Fruit fly (Drosophila melanogaster) whole organism, wandering third instar larva: ENCODE data around the gene Ir68a.

Experiments
- CrebA ChIP-seq: fragments of 200-800 bp; sonication (Bioruptor generic); optimal IDR thresholded peaks from 2 replicates; lab custom pipeline; 2016; ENCODE audit warnings: missing biosample characterization, mild to moderate bottlenecking, missing genetic modification characterization, borderline replicate concordance
- HLH106 ChIP-seq: fragments of 200-800 bp; optimal IDR thresholded peaks from 3 replicates; lab custom pipeline; 2019; ENCODE audit warnings: missing biosample characterization, mild to moderate bottlenecking, missing genetic modification characterization, moderate library complexity
- Myc ChIP-seq: fragments of >200 bp; optimal IDR thresholded peaks from 2 replicates; lab custom pipeline; 2017
- OdsH ChIP-seq: fragments of 200-800 bp; sonication (Bioruptor generic); optimal IDR thresholded peaks from 2 replicates; lab custom pipeline; 2016; ENCODE audit warnings: missing biosample characterization, mild to moderate bottlenecking, missing genetic modification characterization
- Vsx2 ChIP-seq: fragments of 200-300, 225-300 bp; sonication (Bioruptor generic); optimal IDR thresholded peaks from 2 replicates; lab custom pipeline; 2018; ENCODE audit warnings: missing biosample characterization, missing genetic modification characterization; ENCODE audit not compliant: partially characterized antibody
- foxo ChIP-seq, 2 experiments: fragments of 200-800 bp; sonication (Bioruptor generic); optimal IDR thresholded peaks; 2 replicates in 1 of 2; 3 replicates in 1 of 2; lab custom pipeline; 2016 to 2017; ENCODE audit warnings: missing biosample characterization in 2 of 2, missing genetic modification characterization in 2 of 2
- lola ChIP-seq: fragments of >200 bp; optimal IDR thresholded peaks from 2 replicates; lab custom pipeline; 2017; ENCODE audit warnings: missing biosample characterization, missing genetic modification characterization
- usp ChIP-seq: fragments of >200 bp; optimal IDR thresholded peaks from 2 replicates; lab custom pipeline; 2017; ENCODE audit warnings: missing biosample characterization, missing genetic modification characterization

- TF ChIP-seq Myc (lab: Kevin White, UChicago) (no peak), usp (GFP tag; lab: Kevin White, UChicago) (no peak), CrebA (no peak), Vsx2 (GFP tag; lab: Kevin White, UChicago) (no peak), HLH106 (tag; lab: Kevin White, UChicago) (no peak), lola (no peak), OdsH (GFP tag; lab: Kevin White, UChicago) (no peak), foxo (GFP tag; optimal IDR thresholded peaks at IDR 0.05; lab: Kevin White, UChicago) (peak in 1 of 2 experiments; percentile 19)
Measured at dm6 chr3L:11260275-11260734, 24.3 kb upstream of the Ir68a start.
